Fruit fly (Drosophila melanogaster) whole organism, wandering third instar larva: Measurements from ENCODE around the gene CtsL4.

Experiments
- CG32264 ChIP-seq: fragments of 200-800 bp; sonication (Bioruptor generic); optimal IDR thresholded peaks from 2 replicates; lab custom pipeline; 2016; ENCODE audit warnings: missing biosample characterization, missing genetic modification characterization
- Myc ChIP-seq: fragments of >200 bp; optimal IDR thresholded peaks from 2 replicates; lab custom pipeline; 2017
- sage ChIP-seq: fragments of 200-800 bp; sonication (Bioruptor generic); optimal IDR thresholded peaks from 2 replicates; lab custom pipeline; 2016; ENCODE audit warnings: missing biosample characterization, mild to moderate bottlenecking, missing genetic modification characterization
- usp ChIP-seq: fragments of >200 bp; optimal IDR thresholded peaks from 2 replicates; lab custom pipeline; 2017; ENCODE audit warnings: missing biosample characterization, missing genetic modification characterization

DNA sequence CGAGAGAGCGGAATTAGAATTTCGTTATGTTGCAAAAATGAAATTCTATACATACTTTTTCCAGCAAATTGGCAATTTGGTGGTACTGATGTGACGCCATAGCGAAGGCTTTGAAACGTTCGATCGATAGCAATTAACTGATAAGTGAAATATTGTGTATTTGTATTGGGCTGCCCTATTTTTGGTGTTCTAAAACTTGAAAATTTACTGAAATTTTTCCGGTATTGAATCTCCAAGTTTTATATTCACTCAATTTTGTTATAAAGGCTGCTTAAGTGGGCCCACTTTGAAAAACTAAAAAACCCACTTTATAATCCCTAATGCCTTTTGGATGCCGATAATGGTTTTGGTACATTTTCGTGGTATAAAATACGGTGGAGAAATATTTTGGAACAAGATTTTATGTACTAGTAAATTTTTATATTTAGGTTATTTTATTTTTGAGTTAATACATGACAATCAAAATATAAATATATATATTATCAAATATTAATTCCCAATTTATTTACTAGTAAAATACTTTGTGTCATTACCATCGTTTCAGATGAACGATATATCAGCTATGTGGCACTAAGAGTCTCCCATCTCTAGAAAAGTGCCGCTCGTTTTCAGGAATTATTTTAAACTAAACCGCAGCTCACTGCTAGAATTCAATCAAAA lies 6.1 kb upstream of the CtsL4 start, which contains the start of the genes Cand1 and pim:
- no peak for TF ChIP-seq Myc
- no peak for TF ChIP-seq sage (GFP tag; lab: Kevin White, UChicago)
- no peak for TF ChIP-seq CG32264 (GFP tag; lab: Kevin White, UChicago)
- TF ChIP-seq usp (GFP tag; lab: Kevin White, UChicago) = no peak
